Worm (Caenorhabditis elegans) whole organism, late embryonic: ENCODE data around the gene bath-29.

Experiments used
- C08G9.2 ChIP-seq: sonication (generic microtip); optimal IDR thresholded peaks from 2 replicates; lab custom pipeline; 2016; ENCODE audit warnings: mild to moderate bottlenecking, missing genetic modification characterization, moderate library complexity, missing compliant biosample characterization
- F13H6.1 ChIP-seq: sonication (generic microtip); optimal IDR thresholded peaks from 2 replicates; lab custom pipeline; 2016; ENCODE audit warnings: missing genetic modification characterization, missing compliant biosample characterization
- K02D7.2 ChIP-seq: sonication (generic microtip); optimal IDR thresholded peaks from 2 replicates; lab custom pipeline; 2017; ENCODE audit warnings: mild to moderate bottlenecking, missing genetic modification characterization, missing compliant biosample characterization
- K09A11.1 ChIP-seq: sonication (generic microtip); optimal IDR thresholded peaks from 2 replicates; lab custom pipeline; 2017; ENCODE audit warnings: antibody characterized with exemption, mild to moderate bottlenecking, missing genetic modification characterization, missing compliant biosample characterization; ENCODE audit not compliant: insufficient read depth
- Y22D7AL.16 ChIP-seq: sonication (generic microtip); optimal IDR thresholded peaks from 2 replicates; lab custom pipeline; 2016; ENCODE audit warnings: missing genetic modification characterization, missing compliant biosample characterization
- ahr-1 ChIP-seq: sonication (generic microtip); optimal IDR thresholded peaks from 2 replicates; lab custom pipeline; 2016; ENCODE audit warnings: missing genetic modification characterization, missing compliant biosample characterization
- ama-1 ChIP-seq: fragments of 150-350 bp; optimal IDR thresholded peaks from 2 replicates; lab custom pipeline; 2014
- ceh-18 ChIP-seq: sonication (generic microtip); optimal IDR thresholded peaks from 2 replicates; lab custom pipeline; 2016; ENCODE audit warnings: missing genetic modification characterization, missing compliant biosample characterization
- ceh-24 ChIP-seq: sonication (generic microtip); optimal IDR thresholded peaks from 2 replicates; lab custom pipeline; 2016; ENCODE audit warnings: mild to moderate bottlenecking, missing genetic modification characterization, missing compliant biosample characterization
- ceh-30 ChIP-seq: fragments of 150-350 bp; optimal IDR thresholded peaks from 2 replicates; lab custom pipeline; 2014; ENCODE audit warnings: missing biosample characterization, missing genetic modification characterization
- ceh-34 ChIP-seq: sonication (generic microtip); optimal IDR thresholded peaks from 2 replicates; lab custom pipeline; 2016; ENCODE audit warnings: mild to moderate bottlenecking, missing genetic modification characterization, missing compliant biosample characterization
- ceh-6 ChIP-seq: fragments of 200-800 bp; sonication (Bioruptor generic); optimal IDR thresholded peaks from 2 replicates; lab custom pipeline; 2018; ENCODE audit warnings: mild to moderate bottlenecking, missing genetic modification characterization, missing compliant biosample characterization
- ceh-9 ChIP-seq: sonication (generic microtip); optimal IDR thresholded peaks from 2 replicates; lab custom pipeline; 2016; ENCODE audit warnings: mild to moderate bottlenecking, missing genetic modification characterization, inconsistent platforms, missing compliant biosample characterization
- dmd-4 ChIP-seq: sonication (generic microtip); optimal IDR thresholded peaks from 2 replicates; lab custom pipeline; 2016; ENCODE audit warnings: borderline replicate concordance, missing genetic modification characterization, missing compliant biosample characterization
- dve-1 ChIP-seq: sonication (generic microtip); optimal IDR thresholded peaks from 2 replicates; lab custom pipeline; 2017; ENCODE audit warnings: antibody characterized with exemption, mild to moderate bottlenecking, missing genetic modification characterization, missing compliant biosample characterization
- elt-4 ChIP-seq: sonication (generic microtip); optimal IDR thresholded peaks from 2 replicates; lab custom pipeline; 2016; ENCODE audit warnings: missing genetic modification characterization, missing compliant biosample characterization
- eyg-1 ChIP-seq: sonication (generic microtip); optimal IDR thresholded peaks from 2 replicates; lab custom pipeline; 2016; ENCODE audit warnings: missing genotype, missing genetic modification characterization, missing compliant biosample characterization
- fax-1 ChIP-seq: sonication (generic microtip); optimal IDR thresholded peaks from 2 replicates; lab custom pipeline; 2016; ENCODE audit warnings: missing genotype, missing genetic modification characterization, missing compliant biosample characterization
- gmeb-2 ChIP-seq: sonication (generic microtip); optimal IDR thresholded peaks from 2 replicates; lab custom pipeline; 2016; ENCODE audit warnings: missing genetic modification characterization, inconsistent platforms, missing compliant biosample characterization
- hlh-13 ChIP-seq: fragments of 200-800 bp; sonication (Bioruptor generic); optimal IDR thresholded peaks from 2 replicates; lab custom pipeline; 2018; ENCODE audit warnings: mild to moderate bottlenecking, missing genetic modification characterization, missing compliant biosample characterization
- hlh-30 ChIP-seq: sonication (generic microtip); optimal IDR thresholded peaks from 2 replicates; lab custom pipeline; 2017; ENCODE audit warnings: antibody characterized with exemption, missing genetic modification characterization, missing compliant biosample characterization; ENCODE audit not compliant: insufficient read depth
- hlh-6 ChIP-seq: sonication (generic microtip); optimal IDR thresholded peaks from 2 replicates; lab custom pipeline; 2016; ENCODE audit warnings: missing genotype, missing genetic modification characterization, missing compliant biosample characterization
- hlh-8 ChIP-seq: sonication (generic microtip); optimal IDR thresholded peaks from 2 replicates; lab custom pipeline; 2016; ENCODE audit warnings: missing genotype, missing genetic modification characterization, missing compliant biosample characterization
- mec-3 ChIP-seq: sonication (generic microtip); optimal IDR thresholded peaks from 2 replicates; lab custom pipeline; 2016; ENCODE audit warnings: borderline replicate concordance, missing genetic modification characterization, missing compliant biosample characterization
- nhr-11 ChIP-seq: fragments of 150-350 bp; optimal IDR thresholded peaks from 2 replicates; lab custom pipeline; 2014; ENCODE audit warnings: missing biosample characterization, missing genetic modification characterization
- nhr-232 ChIP-seq: sonication (generic microtip); optimal IDR thresholded peaks from 2 replicates; lab custom pipeline; 2016; ENCODE audit warnings: missing genetic modification characterization, missing compliant biosample characterization
- pag-3 ChIP-seq: sonication (generic microtip); optimal IDR thresholded peaks from 2 replicates; lab custom pipeline; 2016; ENCODE audit warnings: missing compliant biosample characterization, missing genetic modification characterization, borderline replicate concordance
- pat-9 ChIP-seq: fragments of 200-800 bp; sonication (Bioruptor generic); optimal IDR thresholded peaks from 2 replicates; lab custom pipeline; 2018; ENCODE audit warnings: mild to moderate bottlenecking, missing genetic modification characterization, moderate library complexity, missing compliant biosample characterization
- pha-2 ChIP-seq: sonication (generic microtip); optimal IDR thresholded peaks from 2 replicates; lab custom pipeline; 2017; ENCODE audit warnings: mild to moderate bottlenecking, missing genetic modification characterization, missing compliant biosample characterization
- pha-4 ChIP-seq: fragments of 150-350 bp; optimal IDR thresholded peaks from 2 replicates; lab custom pipeline; 2018; ENCODE audit warnings: missing biosample characterization, missing genetic modification reagents, missing genetic modification characterization
- pqm-1 ChIP-seq: sonication (generic microtip); optimal IDR thresholded peaks from 2 replicates; lab custom pipeline; 2016; ENCODE audit warnings: missing genetic modification characterization, missing compliant biosample characterization
- ref-2 ChIP-seq: sonication (generic microtip); optimal IDR thresholded peaks from 2 replicates; lab custom pipeline; 2016; ENCODE audit warnings: missing genetic modification characterization, missing compliant biosample characterization
- rnt-1 ChIP-seq: sonication (generic microtip); optimal IDR thresholded peaks from 2 replicates; lab custom pipeline; 2016; ENCODE audit warnings: missing genetic modification characterization, missing compliant biosample characterization
- sox-4 ChIP-seq: sonication (generic microtip); optimal IDR thresholded peaks from 2 replicates; lab custom pipeline; 2017; ENCODE audit warnings: mild to moderate bottlenecking, missing genetic modification characterization, inconsistent platforms, missing compliant biosample characterization
- tbx-7 ChIP-seq: sonication (generic microtip); optimal IDR thresholded peaks from 2 replicates; lab custom pipeline; 2016; ENCODE audit warnings: missing genotype, missing genetic modification characterization, missing compliant biosample characterization
- ttx-3 ChIP-seq: sonication (generic microtip); optimal IDR thresholded peaks from 2 replicates; lab custom pipeline; 2016; ENCODE audit warnings: missing genetic modification reagents, missing genetic modification characterization, missing compliant biosample characterization
- unc-42 ChIP-seq: sonication (generic microtip); optimal IDR thresholded peaks from 2 replicates; lab custom pipeline; 2016; ENCODE audit warnings: missing genotype, missing genetic modification characterization, missing compliant biosample characterization
- unc-86 ChIP-seq: sonication (generic microtip); optimal IDR thresholded peaks from 2 replicates; lab custom pipeline; 2016; ENCODE audit warnings: missing genetic modification characterization, missing compliant biosample characterization
- ztf-16 ChIP-seq: sonication (generic microtip); optimal IDR thresholded peaks from 2 replicates; lab custom pipeline; 2017; ENCODE audit warnings: missing genetic modification characterization, missing compliant biosample characterization

bath-29 gene

DNA sequence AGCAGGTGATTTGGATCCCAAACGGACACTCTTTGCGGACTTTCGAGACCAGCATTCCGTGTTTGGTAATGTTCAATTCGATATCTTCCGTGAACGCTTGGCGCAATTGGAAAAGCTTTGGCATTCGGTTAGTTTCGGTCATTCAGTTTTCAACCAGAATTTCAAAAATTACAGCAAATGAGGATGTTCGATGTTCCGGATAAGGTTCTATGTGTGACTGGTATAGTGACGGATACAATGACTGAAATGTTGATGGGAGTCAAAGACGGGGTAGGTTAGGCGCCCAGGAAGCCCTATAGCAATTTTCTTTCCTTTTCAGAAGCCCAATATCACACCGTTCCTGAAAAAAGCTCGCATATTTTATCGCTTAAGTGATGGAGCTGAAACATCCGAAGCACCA is 34.8 kb downstream of the bath-29 start:
- no peak for TF ChIP-seq dve-1 (tag; lab: Kevin White, UChicago)
- TF ChIP-seq rnt-1 (tag; lab: Kevin White, UChicago) = no peak
- no peak for TF ChIP-seq ceh-18 (tag; lab: Kevin White, UChicago)
- TF ChIP-seq tbx-7 (tag; lab: Kevin White, UChicago) = no peak
- TF ChIP-seq mec-3 = no peak
- TF ChIP-seq pha-2 (tag; lab: Kevin White, UChicago) = no peak
- no peak for TF ChIP-seq ceh-9 (tag; lab: Kevin White, UChicago)
- TF ChIP-seq nhr-11 = no peak
- TF ChIP-seq ceh-6 = no peak
- TF ChIP-seq hlh-6 = no peak
- TF ChIP-seq ceh-24 (tag; lab: Kevin White, UChicago) = no peak
- TF ChIP-seq ahr-1 (tag; lab: Kevin White, UChicago) = no peak
- TF ChIP-seq pqm-1 = no peak
- no peak for TF ChIP-seq ceh-34 (tag; lab: Kevin White, UChicago)
- no peak for TF ChIP-seq ceh-30
- no peak for TF ChIP-seq F13H6.1

- TF ChIP-seq ahr-1 (tag; lab: Kevin White, UChicago) (no peak), mec-3 (no peak), C08G9.2 (tag; lab: Kevin White, UChicago) (no peak), pqm-1 (no peak), nhr-232 (tag; lab: Kevin White, UChicago) (no peak), ceh-6 (no peak), hlh-13 (GFP tag; lab: Kevin White, UChicago) (no peak), ama-1 (lab: Kevin White, UChicago) (no peak), eyg-1 (tag; lab: Kevin White, UChicago) (no peak)
Measured at ce11 chrII:3385736-3386135, 37.4 kb downstream of the bath-29 start, which contains the start of gene T06D4.2. Gene T06D4.2 (minus strand): TSS chrII:3385905.

DNA sequence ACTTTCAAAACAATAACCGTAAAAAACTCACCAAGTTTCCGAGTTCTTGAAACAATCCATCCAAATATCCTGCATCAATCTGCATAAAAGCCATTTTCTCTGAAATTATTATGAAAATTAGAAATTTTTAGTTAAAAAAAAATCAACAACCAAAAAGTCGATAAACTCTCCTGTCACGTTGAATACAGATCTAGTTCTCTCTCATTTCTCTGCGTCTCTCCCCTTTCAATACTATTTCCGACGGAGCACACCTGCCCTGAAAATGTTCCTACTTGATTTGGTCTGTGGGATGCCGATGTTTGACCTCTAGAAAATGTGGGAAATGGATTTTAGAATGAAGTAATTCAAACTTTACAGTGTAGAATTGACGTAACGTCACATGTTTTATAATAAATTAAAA is 39.1 kb downstream of the bath-29 start, which contains the start of gene T06D4.6:
Gene T06D4.6 (minus strand): TSS at position 101 of the 400 bp plus-strand sequence.
- no peak for TF ChIP-seq dmd-4 (tag; lab: Kevin White, UChicago)
- no peak for TF ChIP-seq pqm-1
- no peak for TF ChIP-seq ceh-18 (tag; lab: Kevin White, UChicago)
- TF ChIP-seq ref-2 (tag; lab: Kevin White, UChicago) = no peak
- no peak for TF ChIP-seq fax-1 (tag; lab: Kevin White, UChicago)
- TF ChIP-seq tbx-7 (tag; lab: Kevin White, UChicago) = no peak
- TF ChIP-seq pag-3 (tag; lab: Kevin White, UChicago) = no peak
- TF ChIP-seq unc-42 (tag; lab: Kevin White, UChicago) = no peak
- no peak for TF ChIP-seq gmeb-2
- no peak for TF ChIP-seq F13H6.1
- TF ChIP-seq ceh-6 = no peak
- no peak for TF ChIP-seq pat-9 (tag; lab: Kevin White, UChicago)

- TF ChIP-seq unc-86 (tag; lab: Kevin White, UChicago) (no peak), fax-1 (tag; lab: Kevin White, UChicago) (no peak), ceh-18 (tag; lab: Kevin White, UChicago) (no peak), K02D7.2 (tag; lab: Kevin White, UChicago) (no peak), rnt-1 (tag; lab: Kevin White, UChicago) (no peak), hlh-30 (no peak), pqm-1 (no peak), hlh-8 (no peak), sox-4 (no peak), ztf-16 (tag; lab: Kevin White, UChicago) (no peak), Y22D7AL.16 (tag; lab: Kevin White, UChicago) (no peak), pat-9 (tag; lab: Kevin White, UChicago) (no peak), pha-4 (tag; lab: Kevin White, UChicago) (no peak), hlh-13 (GFP tag; lab: Kevin White, UChicago) (no peak), K09A11.1 (no peak), elt-4 (tag; lab: Kevin White, UChicago) (no peak), ttx-3 (no peak), gmeb-2 (no peak)
- TF ChIP-seq, all 69 proteins: peak for 0
Measured at ce11 chrII:3395484-3395883, 47.1 kb downstream of the bath-29 start, which contains the start of gene nep-20. Gene nep-20 (minus strand): TSS chrII:3395584.
